Worm (Caenorhabditis elegans) whole organism, mixed stage, embryonic: ENCODE data around the gene gtf-2F1.
A peak's percentile ranks its signal among the peaks of the same experiment; 100 is the strongest.

Source experiments
- M03D4.4 ChIP-seq: sonication (generic microtip); optimal IDR thresholded peaks from 2 replicates; lab custom pipeline; 2017; ENCODE audit warnings: mild to moderate bottlenecking, missing genetic modification characterization, missing compliant biosample characterization
- blmp-1 ChIP-seq: fragments of 150-350 bp; optimal IDR thresholded peaks from 2 replicates; lab custom pipeline; 2014; ENCODE audit warnings: missing biosample characterization, missing genetic modification characterization
- ceh-39 ChIP-seq: fragments of 150-350 bp; optimal IDR thresholded peaks from 2 replicates; lab custom pipeline; 2014; ENCODE audit warnings: missing biosample characterization, missing genetic modification characterization
- ceh-83 ChIP-seq: fragments of 200-800 bp; sonication (Bioruptor generic); optimal IDR thresholded peaks from 2 replicates; lab custom pipeline; 2018; ENCODE audit warnings: mild to moderate bottlenecking, missing genetic modification characterization, missing compliant biosample characterization
- ces-1 ChIP-seq: fragments of 150-350 bp; optimal IDR thresholded peaks from 2 replicates; lab custom pipeline; 2014; ENCODE audit warnings: missing biosample characterization, missing genetic modification reagents, missing genetic modification characterization
- cnd-1 ChIP-seq: fragments of 200-800 bp; sonication (Bioruptor generic); optimal IDR thresholded peaks from 2 replicates; lab custom pipeline; 2018; ENCODE audit warnings: mild to moderate bottlenecking, missing genetic modification characterization, missing compliant biosample characterization
- drap-1 ChIP-seq: fragments of 200-800 bp; sonication (Bioruptor generic); optimal IDR thresholded peaks from 3 replicates; lab custom pipeline; 2018; ENCODE audit warnings: mild to moderate bottlenecking, missing genetic modification characterization, missing compliant biosample characterization
- elt-1 ChIP-seq: sonication (generic microtip); optimal IDR thresholded peaks from 2 replicates; lab custom pipeline; 2017; ENCODE audit warnings: missing genetic modification characterization, mild to moderate bottlenecking, missing compliant biosample characterization, antibody characterized with exemption, moderate library complexity, borderline replicate concordance; ENCODE audit not compliant: insufficient read depth
- elt-3 ChIP-seq: fragments of 150-350 bp; optimal IDR thresholded peaks from 2 replicates; lab custom pipeline; 2014; ENCODE audit warnings: missing biosample characterization, missing genetic modification characterization
- flh-1 ChIP-seq: fragments of 200-800 bp; sonication (Bioruptor generic); optimal IDR thresholded peaks from 2 replicates; lab custom pipeline; 2018; ENCODE audit warnings: mild to moderate bottlenecking, missing genetic modification characterization, moderate library complexity, missing compliant biosample characterization
- hlh-1 ChIP-seq: fragments of 150-350 bp; optimal IDR thresholded peaks from 2 replicates; lab custom pipeline; 2014; ENCODE audit warnings: missing biosample characterization, missing genetic modification reagents, missing genetic modification characterization
- lin-32 ChIP-seq: fragments of 200-800 bp; sonication (Bioruptor generic); optimal IDR thresholded peaks from 2 replicates; lab custom pipeline; 2018; ENCODE audit warnings: mild to moderate bottlenecking, missing genetic modification characterization, missing compliant biosample characterization
- lsy-2 ChIP-seq: fragments of 150-350 bp; optimal IDR thresholded peaks from 2 replicates; lab custom pipeline; 2014; ENCODE audit warnings: missing biosample characterization, missing genetic modification characterization
- mab-5 ChIP-seq: fragments of 150-350 bp; optimal IDR thresholded peaks from 2 replicates; lab custom pipeline; 2014; ENCODE audit warnings: missing biosample characterization, missing genetic modification characterization
- mls-2 ChIP-seq: sonication (generic microtip); optimal IDR thresholded peaks from 2 replicates; lab custom pipeline; 2016; ENCODE audit warnings: mild to moderate bottlenecking, missing genetic modification characterization, moderate library complexity, missing compliant biosample characterization
- nhr-12 ChIP-seq: fragments of 150-350 bp; optimal IDR thresholded peaks from 2 replicates; lab custom pipeline; 2014; ENCODE audit warnings: missing biosample characterization, missing genetic modification characterization
- nhr-2 ChIP-seq: fragments of 150-350 bp; optimal IDR thresholded peaks from 2 replicates; lab custom pipeline; 2014; ENCODE audit warnings: missing biosample characterization, missing genetic modification characterization
- nhr-237 ChIP-seq: fragments of 150-350 bp; optimal IDR thresholded peaks from 2 replicates; lab custom pipeline; 2014; ENCODE audit warnings: missing biosample characterization, missing genetic modification characterization
- nhr-28 ChIP-seq: fragments of 150-350 bp; optimal IDR thresholded peaks from 2 replicates; lab custom pipeline; 2014; ENCODE audit warnings: missing biosample characterization, missing genetic modification characterization
- nhr-76 ChIP-seq: sonication (generic microtip); optimal IDR thresholded peaks from 2 replicates; lab custom pipeline; 2017; ENCODE audit warnings: missing biosample characterization, missing genetic modification characterization
- pha-4 ChIP-seq: fragments of 150-350 bp; optimal IDR thresholded peaks from 2 replicates; lab custom pipeline; 2018; ENCODE audit warnings: missing biosample characterization, missing genetic modification reagents, missing genetic modification characterization
- sem-2 ChIP-seq: fragments of 200-800 bp; sonication (Bioruptor generic); optimal IDR thresholded peaks from 2 replicates; lab custom pipeline; 2018; ENCODE audit warnings: mild to moderate bottlenecking, missing genetic modification characterization, missing compliant biosample characterization
- snpc-4 ChIP-seq: fragments of 150-350 bp; optimal IDR thresholded peaks from 2 replicates; lab custom pipeline; 2014; ENCODE audit warnings: missing biosample characterization, missing genetic modification characterization
- sptf-1 ChIP-seq: sonication (generic microtip); optimal IDR thresholded peaks from 2 replicates; lab custom pipeline; 2017; ENCODE audit warnings: mild to moderate bottlenecking, missing genetic modification characterization, moderate library complexity, missing compliant biosample characterization
- tbx-8 ChIP-seq: fragments of 200-800 bp; sonication (Bioruptor generic); optimal IDR thresholded peaks from 2 replicates; lab custom pipeline; 2018; ENCODE audit warnings: mild to moderate bottlenecking, missing genetic modification characterization, moderate library complexity, missing compliant biosample characterization
- unc-120 ChIP-seq: sonication (generic microtip); optimal IDR thresholded peaks from 2 replicates; lab custom pipeline; 2017; ENCODE audit warnings: missing genetic modification characterization, missing compliant biosample characterization; ENCODE audit not compliant: poor library complexity, severe bottlenecking
- unc-39 ChIP-seq: fragments of 150-350 bp; optimal IDR thresholded peaks from 2 replicates; lab custom pipeline; 2014; ENCODE audit warnings: missing biosample characterization, missing genetic modification characterization
- unc-62 ChIP-seq: fragments of 150-350 bp; optimal IDR thresholded peaks from 2 replicates; lab custom pipeline; 2014; ENCODE audit warnings: missing biosample characterization, missing genetic modification reagents, missing genetic modification characterization
- ztf-11 ChIP-seq: fragments of 150-350 bp; optimal IDR thresholded peaks from 2 replicates; lab custom pipeline; 2014; ENCODE audit warnings: missing biosample characterization, missing genetic modification characterization

The gtf-2F1 gene

DNA sequence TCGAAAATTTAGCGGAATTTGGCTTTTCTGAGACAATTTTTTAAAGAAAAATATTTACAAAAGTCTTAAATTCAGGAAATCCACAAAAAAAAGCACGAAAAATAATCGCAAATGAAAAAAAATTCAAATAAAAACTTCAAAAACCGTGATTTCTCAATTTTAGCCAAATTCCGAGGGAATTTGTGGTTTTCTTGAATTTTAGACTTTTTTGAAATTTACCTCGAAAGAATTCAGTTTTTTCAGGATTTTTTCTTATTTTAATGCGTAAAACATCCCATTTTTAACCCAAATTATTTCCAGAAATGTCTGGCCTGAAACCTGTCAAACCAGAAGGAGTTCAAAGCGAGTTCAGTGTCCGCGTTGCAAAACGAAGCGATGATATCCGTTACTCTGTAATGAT lies at the start of gene gtf-2F1:
gtf-2F1 (plus strand) TSS at position 301 of the 400 bp plus-strand sequence.
- TF ChIP-seq unc-62 (no peak), nhr-28 (tag; lab: Kevin White, UChicago) (no peak)

DNA sequence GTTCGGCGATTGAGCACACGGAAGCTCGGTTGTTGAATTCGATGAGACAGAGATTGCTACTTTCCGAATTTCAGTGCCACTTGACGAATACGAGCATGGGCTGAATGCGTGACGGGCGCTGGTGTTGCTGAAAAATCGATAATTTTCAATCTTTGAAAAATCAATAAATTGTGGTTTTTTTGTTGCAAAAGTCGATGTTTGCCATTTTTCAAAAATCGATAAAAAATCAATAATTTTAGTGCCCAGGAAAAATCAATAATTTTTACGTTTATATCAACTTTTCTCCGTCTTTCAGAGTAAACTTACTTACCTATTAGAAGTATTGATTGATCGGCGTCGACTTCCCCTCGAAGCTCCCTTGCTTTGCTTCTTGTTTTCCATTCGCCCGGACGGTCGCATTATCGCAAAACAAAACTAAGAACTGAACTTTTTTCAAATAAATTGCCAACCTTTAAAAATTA lies 44.8 kb upstream of the gtf-2F1 start, which contains the start of gene C16A11.7:
C16A11.7 (minus strand) TSS at position 411 of the 461 bp plus-strand sequence.
- no peak for TF ChIP-seq unc-62
- TF ChIP-seq lin-32 = no peak
- no peak for TF ChIP-seq nhr-237 (tag; lab: Kevin White, UChicago)
- TF ChIP-seq pha-4 (tag; lab: Kevin White, UChicago) = no peak
- no peak for TF ChIP-seq ceh-83 (GFP tag; lab: Kevin White, UChicago)
- no peak for TF ChIP-seq drap-1
- no peak for TF ChIP-seq elt-1 (tag; lab: Kevin White, UChicago)
- TF ChIP-seq M03D4.4 (tag; lab: Kevin White, UChicago) = no peak
- TF ChIP-seq nhr-76 = no peak
- no peak for TF ChIP-seq nhr-12 (tag; lab: Kevin White, UChicago)
- no peak for TF ChIP-seq elt-3
- TF ChIP-seq snpc-4 = no peak
- no peak for TF ChIP-seq tbx-8 (GFP tag; lab: Kevin White, UChicago)
- no peak for TF ChIP-seq unc-39 (tag; lab: Kevin White, UChicago)
- no peak for TF ChIP-seq mab-5 (tag; lab: Kevin White, UChicago)
- TF ChIP-seq ceh-39 = no peak
- no peak for TF ChIP-seq flh-1
- TF ChIP-seq mls-2 = no peak
- no peak for TF ChIP-seq ztf-11
- TF ChIP-seq, all 35 proteins: peak for 0

DNA sequence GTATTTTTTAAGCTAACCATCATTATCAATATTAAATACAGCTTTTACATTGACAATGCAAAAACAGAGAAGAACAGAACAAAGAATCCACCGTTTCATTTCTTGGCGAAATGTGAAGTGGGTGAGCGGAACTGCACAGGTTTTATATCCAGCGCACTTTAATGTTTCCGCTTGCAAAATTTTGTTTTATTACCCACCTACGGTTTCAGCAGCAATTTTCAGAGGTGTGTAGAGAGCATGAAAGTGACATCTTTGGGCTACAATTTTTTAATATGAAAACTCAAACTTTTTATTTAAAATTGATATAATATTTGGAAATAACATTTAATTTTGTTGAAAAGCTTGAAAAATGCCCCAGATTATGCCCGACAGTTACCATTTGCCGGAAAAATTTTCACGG lies 42.7 kb upstream of the gtf-2F1 start, which contains the start of gene clec-135:
clec-135 (minus strand) TSS at position 101 of the 400 bp plus-strand sequence.
- TF ChIP-seq sptf-1 (tag; lab: Kevin White, UChicago) (no peak), blmp-1 (tag; lab: Kevin White, UChicago) (no peak), ztf-11 (no peak)

DNA sequence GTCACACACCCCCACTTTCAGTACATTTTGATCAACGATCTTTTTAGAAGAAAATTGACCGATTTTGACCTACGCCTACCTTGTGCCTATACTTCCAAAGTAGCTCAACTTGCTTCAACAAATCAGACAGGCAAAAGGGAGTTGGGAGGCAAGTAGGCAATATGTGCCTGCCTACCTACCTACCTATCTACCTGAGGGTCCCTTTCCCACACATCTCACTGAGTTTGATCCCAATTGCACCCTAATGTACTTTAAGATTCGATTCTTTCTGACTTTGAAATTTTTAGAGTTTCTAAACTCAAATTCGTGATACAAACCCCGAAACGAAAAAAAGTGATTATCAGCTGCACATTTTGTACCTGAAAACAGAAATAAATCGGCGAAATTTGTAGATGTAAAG lies 33.7 kb upstream of the gtf-2F1 start:
- TF ChIP-seq ceh-83 (GFP tag; lab: Kevin White, UChicago) (no peak), pha-4 (tag; lab: Kevin White, UChicago) (no peak), lsy-2 (tag; lab: Kevin White, UChicago) (no peak), blmp-1 (tag; lab: Kevin White, UChicago) (no peak), nhr-237 (tag; lab: Kevin White, UChicago) (no peak), hlh-1 (tag; lab: Kevin White, UChicago) (no peak), snpc-4 (no peak), unc-39 (tag; lab: Kevin White, UChicago) (no peak), unc-120 (tag; lab: Kevin White, UChicago) (no peak), nhr-76 (no peak), lin-32 (no peak), sptf-1 (tag; lab: Kevin White, UChicago) (no peak), ceh-39 (no peak), cnd-1 (tag; lab: Kevin White, UChicago) (no peak), nhr-2 (tag; lab: Kevin White, UChicago) (no peak), elt-1 (tag; lab: Kevin White, UChicago) (no peak), ces-1 (GFP tag; lab: Kevin White, UChicago) (no peak), sem-2 (no peak)

- TF ChIP-seq snpc-4 (no peak), ces-1 (GFP tag; lab: Kevin White, UChicago) (no peak), pha-4 (tag; lab: Kevin White, UChicago) (no peak), unc-39 (tag; lab: Kevin White, UChicago) (no peak), elt-1 (tag; lab: Kevin White, UChicago) (no peak)
Observed at ce11 chrII:4275637-4276252, 25.7 kb upstream of the gtf-2F1 start, which contains the start of gene npr-42. Gene npr-42 (plus strand): TSS chrII:4276202.

DNA sequence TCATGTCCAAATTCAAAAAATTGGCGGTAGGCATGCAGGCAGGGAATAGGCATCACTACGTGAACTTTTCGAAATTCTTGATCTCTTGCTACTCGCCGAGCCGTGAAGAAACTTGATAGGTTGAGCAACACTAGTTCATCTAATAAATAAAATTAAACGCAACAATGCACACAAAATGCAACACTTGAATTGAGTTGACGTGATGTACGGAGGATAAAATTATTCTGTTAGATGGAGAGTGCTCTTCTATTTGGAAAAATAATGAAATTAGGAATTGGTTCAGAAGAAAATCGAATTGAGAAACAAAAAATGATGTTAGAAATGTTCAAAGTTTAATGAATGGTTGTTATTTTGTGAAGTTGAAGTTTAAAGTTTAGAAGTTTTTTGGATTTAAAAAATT lies 24.5 kb upstream of the gtf-2F1 start:
- TF ChIP-seq drap-1 (no peak), ztf-11 (no peak), mls-2 (no peak), sptf-1 (tag; lab: Kevin White, UChicago) (no peak), ces-1 (GFP tag; lab: Kevin White, UChicago) (peak; percentile 71), lsy-2 (tag; lab: Kevin White, UChicago) (no peak)
